Fruit fly (Drosophila melanogaster) whole organism: ENCODE data around the gene CG43089.

Source experiments
- CG8478 ChIP-seq: fragments of >200 bp; optimal IDR thresholded peaks from 2 replicates; lab custom pipeline; 2018; ENCODE audit warnings: inconsistent platforms
- Dll ChIP-seq: fragments of >200 bp; optimal IDR thresholded peaks from 2 replicates; lab custom pipeline; 2017
- EcR ChIP-seq, 2 experiments: fragments of >200 bp; optimal IDR thresholded peaks; 2 replicates each; lab custom pipeline; 2017; ENCODE audit warnings: missing biosample characterization in 2 of 2, missing genetic modification characterization in 2 of 2, missing genetic modification reagents in 2 of 2
- pan ChIP-seq: fragments of >200 bp; optimal IDR thresholded peaks from 2 replicates; lab custom pipeline; 2017
- psq ChIP-seq: fragments of >200 bp; optimal IDR thresholded peaks from 2 replicates; lab custom pipeline; 2017
- usp ChIP-seq: fragments of >200 bp; optimal IDR thresholded peaks from 2 replicates; lab custom pipeline; 2017; ENCODE audit warnings: missing biosample characterization, missing genetic modification characterization, mixed read lengths

DNA sequence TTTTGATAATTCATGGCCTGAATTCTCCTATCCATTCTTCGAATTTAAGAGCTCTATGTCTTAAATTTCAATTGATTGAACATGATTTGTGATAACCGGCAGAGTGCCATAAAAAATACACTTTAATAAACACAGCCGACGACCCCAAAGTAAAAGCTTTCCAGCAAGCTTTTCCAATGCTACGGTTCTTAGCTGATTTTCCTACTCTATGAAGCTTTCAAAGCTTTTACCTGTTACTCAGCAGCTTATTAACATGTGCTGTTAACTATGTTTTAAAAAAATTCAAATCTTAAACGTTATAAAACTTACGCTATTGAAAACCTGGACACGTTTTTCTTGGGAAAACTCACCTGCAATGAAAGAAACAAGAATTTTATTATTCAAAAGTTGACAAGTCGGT is 38.9 kb downstream of the CG43089 start:
- TF ChIP-seq CG8478 (no peak), usp (GFP tag; lab: Kevin White, UChicago) (no peak), pan (no peak), psq (lab: Kevin White, UChicago) (no peak), Dll (lab: Kevin White, UChicago) (no peak), EcR (GFP tag; optimal IDR thresholded peaks at IDR 0.05; lab: Kevin White, UChicago) (no peak)
